Worm (Caenorhabditis elegans): Measurements from ENCODE around the gene nsun-5.
A peak's percentile ranks its signal among the peaks of the same experiment; 100 is the strongest.

Gene nsun-5

DNA sequence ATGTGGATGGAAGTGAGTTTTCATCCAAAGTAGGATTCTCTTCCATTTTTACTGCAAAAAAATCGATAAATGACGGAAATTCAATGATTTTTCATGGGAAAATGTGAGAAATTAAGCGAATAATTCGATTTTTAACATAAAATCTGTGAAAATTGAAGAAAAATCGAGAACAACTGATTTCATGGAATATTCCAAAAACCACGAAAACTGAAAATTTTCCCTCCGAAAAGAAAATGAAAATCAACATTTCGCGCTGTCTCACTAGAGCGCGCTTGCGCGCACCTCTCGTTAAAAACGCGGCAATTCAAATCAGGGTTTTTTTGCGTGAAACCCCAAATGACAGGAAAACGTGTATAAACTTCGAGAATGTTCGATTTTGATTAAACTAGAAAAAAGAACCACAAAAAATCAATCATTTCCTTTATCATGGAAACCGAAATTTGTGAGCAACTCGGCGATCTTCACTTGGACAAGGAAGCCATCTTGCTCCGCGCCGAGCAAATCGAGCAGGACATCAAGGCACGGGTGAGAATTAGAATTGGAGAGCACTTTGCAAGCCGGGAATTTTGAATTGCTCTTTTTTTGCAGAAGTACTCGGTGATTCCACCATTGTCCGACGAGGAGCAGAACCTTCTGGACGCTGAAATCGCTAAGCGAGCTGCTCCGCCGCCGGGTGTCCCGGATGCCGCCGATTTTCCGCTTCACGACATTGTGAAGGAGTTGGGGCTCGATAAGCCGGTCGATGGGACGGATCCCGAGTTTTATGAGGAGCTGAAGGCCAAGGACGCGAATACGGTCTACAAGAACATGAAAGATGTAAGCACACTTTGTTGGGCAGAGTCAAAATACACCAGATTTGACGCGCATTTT is 41.2 kb downstream of the nsun-5 start, which contains the start of the genes Y53F4B.9 and Y53F4B.11 (continued):
- TF ChIP-seq lsy-2 (tag; optimal IDR thresholded peaks at IDR 0.05) (peak; percentile 78 to 87), peb-1 (tag; optimal IDR thresholded peaks at IDR 0.05) (no peak), nhr-21 (tag; optimal IDR thresholded peaks at IDR 0.05) (peak; percentile 58), unc-62 (GFP tag; optimal IDR thresholded peaks at IDR 0.05) (no peak), unc-39 (tag; optimal IDR thresholded peaks at IDR 0.05) (no peak)

DNA sequence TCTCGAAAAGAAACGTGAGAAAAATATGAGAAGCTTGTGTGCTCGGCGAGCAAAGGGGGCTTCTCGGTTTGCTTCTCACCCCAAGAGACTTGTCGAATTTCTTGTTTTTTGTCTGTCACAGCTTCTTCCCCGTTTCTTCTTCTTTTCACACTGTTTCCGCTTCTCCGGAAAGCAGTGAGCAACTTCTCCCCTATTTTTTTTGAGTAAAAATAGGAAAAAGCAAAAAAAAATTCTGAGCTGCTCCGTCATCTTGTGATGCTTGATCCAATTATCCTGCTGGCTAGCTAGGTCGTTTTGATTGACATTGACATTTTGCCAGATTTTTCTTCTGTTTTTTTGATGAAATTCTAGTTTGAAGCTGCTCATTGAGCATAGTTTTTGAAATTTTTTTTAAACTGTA is 45.0 kb downstream of the nsun-5 start, which contains the start of gene Y53F4B.51:
Gene Y53F4B.51, minus strand, starts transcription at position 63 of the 400 bp plus-strand sequence.
- TF ChIP-seq skn-1 (tag; optimal IDR thresholded peaks at IDR 0.05) (no peak), R02D3.7 (tag; optimal IDR thresholded peaks at IDR 0.05) (no peak), lin-39 (tag; optimal IDR thresholded peaks at IDR 0.05) (no peak), blmp-1 (tag; optimal IDR thresholded peaks at IDR 0.05; ENCODE audit: insufficient read depth) (no peak), unc-62 (GFP tag; optimal IDR thresholded peaks at IDR 0.05) (no peak), nhr-25 (tag; optimal IDR thresholded peaks at IDR 0.05) (no peak), alr-1 (tag; optimal IDR thresholded peaks at IDR 0.05) (no peak), elt-3 (tag; optimal IDR thresholded peaks at IDR 0.05) (no peak), peb-1 (tag; optimal IDR thresholded peaks at IDR 0.05) (no peak), ama-1 (optimal IDR thresholded peaks at IDR 0.05) (no peak), crh-2 (tag; optimal IDR thresholded peaks at IDR 0.05) (no peak), nhr-21 (tag; optimal IDR thresholded peaks at IDR 0.05) (no peak), nhr-6 (tag; optimal IDR thresholded peaks at IDR 0.05) (no peak), ztf-4 (tag; optimal IDR thresholded peaks at IDR 0.05) (no peak), nhr-12 (tag; optimal IDR thresholded peaks at IDR 0.05) (no peak), sem-4 (tag; optimal IDR thresholded peaks at IDR 0.05) (no peak), dmd-4 (tag; optimal IDR thresholded peaks at IDR 0.05) (no peak)

DNA sequence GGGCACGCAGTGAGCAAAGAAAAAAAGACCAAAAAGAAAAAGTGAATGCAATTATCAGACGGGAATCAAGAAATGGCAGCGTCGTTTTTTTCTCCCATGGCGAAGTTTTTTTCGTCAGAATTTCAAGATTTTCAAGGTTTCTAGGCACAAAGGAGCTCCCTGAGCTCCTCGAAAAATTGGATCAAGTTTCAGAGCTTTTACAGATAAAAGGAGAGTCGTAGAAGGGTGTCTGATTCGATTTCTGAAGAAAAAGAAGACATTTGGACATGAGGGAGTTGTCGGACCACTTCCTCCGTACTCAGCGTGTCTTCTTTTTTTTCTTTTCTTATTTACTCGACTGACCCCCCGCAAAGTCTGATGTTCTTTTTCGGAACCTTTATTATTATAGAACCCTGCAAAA is 46.3 kb downstream of the nsun-5 start:
- TF ChIP-seq mab-5 (tag; optimal IDR thresholded peaks at IDR 0.05) (no peak), gmeb-1 (tag; optimal IDR thresholded peaks at IDR 0.05) (no peak), unc-39 (tag; optimal IDR thresholded peaks at IDR 0.05) (no peak), sma-9 (GFP tag; optimal IDR thresholded peaks at IDR 0.05) (no peak), sma-9 (tag; optimal IDR thresholded peaks at IDR 0.05) (no peak), nhr-129 (tag; optimal IDR thresholded peaks at IDR 0.05) (no peak), elt-1 (tag; optimal IDR thresholded peaks at IDR 0.05) (no peak), ceh-16 (tag; optimal IDR thresholded peaks at IDR 0.05) (no peak), dmd-4 (tag; optimal IDR thresholded peaks at IDR 0.05) (no peak), C34F6.9 (tag; optimal IDR thresholded peaks at IDR 0.05) (no peak)

DNA sequence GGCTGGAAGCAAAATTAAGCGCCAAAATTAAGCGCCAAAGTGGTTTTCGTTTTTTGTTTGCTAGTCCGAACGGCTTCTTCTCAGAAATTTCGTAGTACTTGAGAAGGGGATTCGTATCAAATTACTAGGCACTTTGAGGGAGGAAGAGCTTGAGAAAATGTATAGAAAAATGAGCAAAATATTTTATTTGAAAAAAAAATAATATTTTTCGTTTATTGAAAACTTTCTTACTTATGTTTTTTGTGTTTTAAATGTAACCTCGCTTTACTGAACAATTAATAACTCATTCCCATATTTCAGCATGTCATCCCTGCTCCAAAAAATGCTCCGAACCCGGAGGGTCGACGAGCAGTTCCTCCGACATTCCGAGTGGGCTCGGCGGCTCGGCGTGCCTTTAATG is 49.5 kb downstream of the nsun-5 start, which contains the start of gene Y53F4B.12:
Gene Y53F4B.12, plus strand, starts transcription at position 301 of the 400 bp plus-strand sequence.
- TF ChIP-seq ztf-11 (tag; optimal IDR thresholded peaks at IDR 0.05): no peak
- no peak for TF ChIP-seq nhr-25 (tag; optimal IDR thresholded peaks at IDR 0.05)
- TF ChIP-seq unc-39 (tag; optimal IDR thresholded peaks at IDR 0.05): no peak
- TF ChIP-seq nhr-77 (tag; optimal IDR thresholded peaks at IDR 0.05): no peak
- no peak for TF ChIP-seq ztf-1 (GFP tag; conservative IDR thresholded peaks at IDR 0.05)

DNA sequence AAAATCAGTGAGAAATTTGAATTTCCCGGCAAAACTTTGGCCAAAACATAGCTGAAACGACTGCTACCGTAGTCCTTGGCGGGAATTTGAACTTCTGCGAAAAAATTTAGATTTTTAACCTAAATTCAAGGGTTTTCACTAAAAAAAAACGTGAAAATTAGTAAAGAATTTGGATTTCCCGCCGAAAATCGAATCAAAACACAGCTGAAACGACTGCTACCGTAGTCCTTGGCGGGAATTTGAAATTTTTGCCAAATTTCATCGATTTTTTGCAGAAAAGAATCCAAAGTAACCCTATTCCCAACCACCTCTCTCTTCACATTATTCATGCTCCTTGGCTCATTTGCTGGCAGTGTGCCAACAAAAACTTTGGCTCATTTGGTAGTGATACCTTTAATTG is 55.7 kb downstream of the nsun-5 start:
- TF ChIP-seq ceh-16 (tag; optimal IDR thresholded peaks at IDR 0.05) (no peak), blmp-1 (tag; optimal IDR thresholded peaks at IDR 0.05; ENCODE audit: insufficient read depth) (no peak), lsy-2 (tag; optimal IDR thresholded peaks at IDR 0.05) (peak in 1 of 2 experiments; percentile 53)

DNA sequence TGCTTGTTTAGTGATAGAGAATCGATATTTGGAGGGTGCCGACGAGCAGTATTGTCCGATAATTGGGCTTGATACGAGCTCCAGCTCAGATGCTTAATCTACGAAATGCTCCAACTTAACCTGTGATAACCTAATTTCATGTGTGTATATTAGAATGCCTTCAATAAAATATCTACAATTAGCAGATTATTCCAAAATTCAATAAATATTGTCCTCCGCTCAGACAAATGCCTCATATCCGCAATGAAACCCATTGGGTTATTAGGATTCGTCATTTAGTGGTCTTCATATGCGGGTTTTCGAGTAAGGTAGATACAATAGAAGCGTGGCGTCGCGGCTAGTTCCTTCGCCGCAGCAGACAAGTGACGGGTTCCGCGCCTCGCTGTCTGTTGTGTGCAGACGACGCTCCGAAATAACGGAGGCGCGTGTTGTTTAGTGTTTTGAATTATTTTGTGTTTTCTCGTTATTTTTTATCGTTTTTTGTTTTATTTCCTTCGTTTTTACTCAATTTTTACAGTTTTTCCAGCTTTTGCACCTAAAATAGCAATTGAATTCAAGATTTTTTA is 56.3 kb downstream of the nsun-5 start, which contains the start of gene cmtr-1:
Gene cmtr-1, plus strand, starts transcription at position 516 of the 566 bp plus-strand sequence.
- no peak for TF ChIP-seq elt-3 (tag; optimal IDR thresholded peaks at IDR 0.05)
- no peak for TF ChIP-seq alr-1 (tag; optimal IDR thresholded peaks at IDR 0.05)
- peak; percentile 51 for TF ChIP-seq nhr-237 (tag; optimal IDR thresholded peaks at IDR 0.05)
- peak; percentile 93 for TF ChIP-seq mab-5 (tag; optimal IDR thresholded peaks at IDR 0.05)
- peak; percentile 51 for TF ChIP-seq R02D3.7 (tag; optimal IDR thresholded peaks at IDR 0.05)
- peak; percentile 95 for TF ChIP-seq ztf-4 (tag; optimal IDR thresholded peaks at IDR 0.05)
- TF ChIP-seq nhr-77 (tag; optimal IDR thresholded peaks at IDR 0.05): peak; percentile 94
- TF ChIP-seq ceh-82 (tag; optimal IDR thresholded peaks at IDR 0.05): peak; percentile 80
- no peak for TF ChIP-seq nhr-11 (tag; optimal IDR thresholded peaks at IDR 0.05)
- no peak for TF ChIP-seq aly-2 (tag; optimal IDR thresholded peaks at IDR 0.05)
- peak; percentile 82 for TF ChIP-seq Y55F3AM.14 (GFP tag; optimal IDR thresholded peaks at IDR 0.05)
- peak; percentile 87 for TF ChIP-seq nhr-6 (tag; optimal IDR thresholded peaks at IDR 0.05)
- peak; percentile 40 for TF ChIP-seq elt-1 (tag; optimal IDR thresholded peaks at IDR 0.05)
- no peak for TF ChIP-seq nhr-23 (tag; optimal IDR thresholded peaks at IDR 0.05)
- peak; percentile 96 for TF ChIP-seq sem-4 (tag; optimal IDR thresholded peaks at IDR 0.05)
- TF ChIP-seq skn-1 (tag; optimal IDR thresholded peaks at IDR 0.05): no peak
- TF ChIP-seq mdl-1 (tag; optimal IDR thresholded peaks at IDR 0.05): peak; percentile 65 to 82
- TF ChIP-seq mbf-1 (tag; optimal IDR thresholded peaks at IDR 0.05): no peak
- TF ChIP-seq sma-3 (GFP tag; optimal IDR thresholded peaks at IDR 0.05): peak; percentile 100
- peak; percentile 88 for TF ChIP-seq C34F6.9 (tag; optimal IDR thresholded peaks at IDR 0.05)
- TF ChIP-seq unc-62 (GFP tag; optimal IDR thresholded peaks at IDR 0.05): peak; percentile 41
- peak; percentile 98 for TF ChIP-seq nhr-21 (tag; optimal IDR thresholded peaks at IDR 0.05)
- TF ChIP-seq F13H6.1 (tag; optimal IDR thresholded peaks at IDR 0.05): peak; percentile 96

Measured in whole organism, L2 larva.